Worm (Caenorhabditis elegans): ENCODE data around the gene W01D2.6.

ce11 chrII:14849897-14850296 lies 41.1 kb downstream of the W01D2.6 start:
- TF ChIP-seq ztf-4 (tag; optimal IDR thresholded peaks at IDR 0.05) (no peak), nhr-23 (tag; optimal IDR thresholded peaks at IDR 0.05) (no peak), ama-1 (optimal IDR thresholded peaks at IDR 0.05) (no peak), unc-39 (tag; optimal IDR thresholded peaks at IDR 0.05) (no peak), ceh-82 (tag; optimal IDR thresholded peaks at IDR 0.05) (no peak), nhr-129 (tag; optimal IDR thresholded peaks at IDR 0.05) (no peak), nhr-12 (tag; optimal IDR thresholded peaks at IDR 0.05) (no peak), mab-5 (tag; optimal IDR thresholded peaks at IDR 0.05) (no peak)

All from whole organism, L2 larva.